Worm (Caenorhabditis elegans): ENCODE data around the gene cyp-32A1.

The cyp-32A1 gene

DNA sequence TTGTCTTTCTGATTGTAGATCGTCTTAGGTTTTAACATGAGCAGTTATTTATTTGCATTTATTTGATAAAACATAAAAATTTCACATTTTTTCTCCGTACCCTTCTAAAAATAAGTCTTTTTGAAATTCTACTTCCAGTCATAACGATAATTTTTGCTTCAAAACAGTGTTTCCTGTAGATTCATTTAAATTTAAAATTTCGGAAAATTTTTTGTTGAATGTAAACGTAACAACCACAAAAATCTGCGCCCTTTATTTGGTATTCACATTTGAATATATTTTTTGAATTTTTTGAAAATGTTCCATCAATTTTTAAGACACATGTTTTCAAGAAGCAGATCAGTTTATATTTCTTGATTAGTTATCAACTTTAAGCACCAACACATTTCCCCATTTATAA, 36.2 kb upstream of the cyp-32A1 start:
- no peak for TF ChIP-seq cebp-2 (GFP tag; IDR thresholded peaks at IDR 0.05)
- no peak for TF ChIP-seq Y79H2A.3 (GFP tag; conservative IDR thresholded peaks at IDR 0.05)
- TF ChIP-seq cebp-1 (GFP tag; IDR thresholded peaks at IDR 0.05), result no peak
- no peak for TF ChIP-seq cebp-1 (tag; optimal IDR thresholded peaks at IDR 0.05)
- TF ChIP-seq lsy-27 (tag; optimal IDR thresholded peaks at IDR 0.05; ENCODE audit: borderline replicate concordance, insufficient read depth), result no peak
- no peak for TF ChIP-seq B0019.2 (GFP tag; conservative IDR thresholded peaks at IDR 0.05)
- TF ChIP-seq tbp1 (GFP tag; optimal IDR thresholded peaks at IDR 0.05), result no peak
- no peak for TF ChIP-seq hmg-20 (GFP tag; IDR thresholded peaks at IDR 0.05)
- no peak for TF ChIP-seq gei-17 (GFP tag; optimal IDR thresholded peaks at IDR 0.05)
- no peak for TF ChIP-seq F33H1.4 (GFP tag; IDR thresholded peaks at IDR 0.05)
- no peak for TF ChIP-seq lir-1 (GFP tag; conservative IDR thresholded peaks at IDR 0.05)
- TF ChIP-seq lin-54 (GFP tag; optimal IDR thresholded peaks at IDR 0.05), result no peak
- no peak for TF ChIP-seq F55B11.4 (tag; optimal IDR thresholded peaks at IDR 0.05; ENCODE audit: borderline replicate concordance, insufficient read depth)
- no peak for TF ChIP-seq lin-40 (tag; optimal IDR thresholded peaks at IDR 0.05)
- TF ChIP-seq aptf-3 (GFP tag; IDR thresholded peaks at IDR 0.05), result no peak
- TF ChIP-seq Y67H2A.10 (GFP tag; conservative IDR thresholded peaks at IDR 0.05), result no peak
- TF ChIP-seq K12H6.12 (tag; optimal IDR thresholded peaks at IDR 0.05), result no peak

DNA sequence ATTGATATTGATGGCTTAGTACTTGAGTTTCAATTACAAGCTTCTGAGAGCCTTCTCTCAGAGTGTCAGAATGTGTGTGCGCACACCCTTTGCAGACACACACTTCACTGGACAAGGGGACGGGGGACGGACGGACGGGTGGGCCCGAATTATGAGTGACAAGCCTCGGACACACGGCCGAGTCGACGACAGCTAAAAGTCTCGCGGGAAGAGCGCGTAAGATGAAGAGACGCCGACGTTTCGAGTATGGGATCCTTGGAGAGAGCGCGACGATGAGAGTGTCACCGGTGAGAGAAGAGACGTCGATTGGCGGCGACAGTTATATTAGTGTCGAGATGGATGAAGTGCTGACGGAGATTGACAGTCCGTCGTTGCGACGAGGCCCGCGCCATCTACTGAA, 35.7 kb upstream of the cyp-32A1 start:
- TF ChIP-seq snpc-4 (GFP tag; optimal IDR thresholded peaks at IDR 0.05) (no peak), snpc-4 (tag; optimal IDR thresholded peaks at IDR 0.05) (no peak), gei-17 (GFP tag; optimal IDR thresholded peaks at IDR 0.05) (no peak), pha-4 (tag; optimal IDR thresholded peaks at IDR 0.05) (no peak), madf-8 (GFP tag; conservative IDR thresholded peaks at IDR 0.05) (no peak), lag-1 (GFP tag; IDR thresholded peaks at IDR 0.05) (no peak), let-526 (GFP tag; IDR thresholded peaks at IDR 0.05) (no peak), attf-3 (GFP tag; conservative IDR thresholded peaks at IDR 0.05) (no peak), sea-2 (GFP tag; IDR thresholded peaks at IDR 0.05) (no peak), Y53G8AR.9 (GFP tag; conservative IDR thresholded peaks at IDR 0.05) (no peak), F57A8.1 (GFP tag; optimal IDR thresholded peaks at IDR 0.05) (no peak), lin-40 (tag; optimal IDR thresholded peaks at IDR 0.05) (no peak), nfyb-1 (GFP tag; IDR thresholded peaks at IDR 0.05) (0 out of 2 replicates have a peak, but pooled peaks have one; percentile 56), F22D6.2 (tag; optimal IDR thresholded peaks at IDR 0.05) (no peak), D2030.7 (GFP tag; IDR thresholded peaks at IDR 0.05) (no peak), nhr-90 (tag; optimal IDR thresholded peaks at IDR 0.05) (no peak), tbp1 (GFP tag; optimal IDR thresholded peaks at IDR 0.05) (no peak), let-607 (tag; optimal IDR thresholded peaks at IDR 0.05) (peak in 1 of 2 experiments; percentile 58), pbrm-1 (GFP tag; IDR thresholded peaks at IDR 0.05) (no peak), ceh-27 (GFP tag; optimal IDR thresholded peaks at IDR 0.05) (peak; percentile 72), unc-62 (GFP tag; optimal IDR thresholded peaks at IDR 0.05) (peak; percentile 85), nhr-80 (tag; optimal IDR thresholded peaks at IDR 0.05) (peak; percentile 3), attf-5 (GFP tag; optimal IDR thresholded peaks at IDR 0.05) (no peak), tlf-1 (GFP tag; optimal IDR thresholded peaks at IDR 0.05) (no peak), ets-4 (GFP tag; optimal IDR thresholded peaks at IDR 0.05) (no peak), egl-18 (GFP tag; IDR thresholded peaks at IDR 0.05) (no peak), ama-1 (optimal IDR thresholded peaks at IDR 0.05) (no peak), ama-1 (GFP tag; optimal IDR thresholded peaks at IDR 0.05) (no peak), zfh-2 (GFP tag; conservative IDR thresholded peaks at IDR 0.05) (peak; percentile 77), rcor-1 (GFP tag; IDR thresholded peaks at IDR 0.05) (no peak), dpl-1 (GFP tag; optimal IDR thresholded peaks at IDR 0.05) (no peak)

Measured in whole organism, young adult.